Worm (Caenorhabditis elegans) whole organism, L2 larva: ENCODE data around the gene F28F8.9.

Experiments used
- C34F6.9 ChIP-seq: fragments of 150-350 bp; optimal IDR thresholded peaks from 2 replicates; lab custom pipeline; 2014; ENCODE audit warnings: missing biosample characterization, missing genetic modification characterization
- F13H6.1 ChIP-seq: sonication (generic microtip); optimal IDR thresholded peaks from 2 replicates; lab custom pipeline; 2016; ENCODE audit warnings: missing genetic modification characterization, missing compliant biosample characterization
- R02D3.7 ChIP-seq: fragments of 150-350 bp; optimal IDR thresholded peaks from 2 replicates; lab custom pipeline; 2014; ENCODE audit warnings: missing biosample characterization, missing genetic modification characterization
- Y55F3AM.14 ChIP-seq: fragments of 200-800 bp; sonication (Bioruptor generic); optimal IDR thresholded peaks from 2 replicates; lab custom pipeline; 2018; ENCODE audit warnings: mild to moderate bottlenecking, missing genetic modification characterization, missing compliant biosample characterization
- ZK546.5 ChIP-seq: sonication (generic microtip); optimal IDR thresholded peaks from 2 replicates; lab custom pipeline; 2017; ENCODE audit warnings: missing biosample characterization, missing genetic modification characterization
- alr-1 ChIP-seq: fragments of 150-350 bp; optimal IDR thresholded peaks from 2 replicates; lab custom pipeline; 2014; ENCODE audit warnings: missing biosample characterization, missing genetic modification characterization
- aly-2 ChIP-seq: fragments of 150-350 bp; optimal IDR thresholded peaks from 2 replicates; lab custom pipeline; 2014; ENCODE audit warnings: missing biosample characterization, missing genetic modification characterization
- ama-1 ChIP-seq: fragments of 150-350 bp; optimal IDR thresholded peaks from 2 replicates; lab custom pipeline; 2018; ENCODE audit warnings: inconsistent platforms
- blmp-1 ChIP-seq: sonication (generic microtip); optimal IDR thresholded peaks from 2 replicates; lab custom pipeline; 2017; ENCODE audit warnings: missing genetic modification characterization, mild to moderate bottlenecking, missing compliant biosample characterization, antibody characterized with exemption, moderate library complexity; ENCODE audit not compliant: insufficient read depth
- ceh-16 ChIP-seq: fragments of 150-350 bp; optimal IDR thresholded peaks from 2 replicates; lab custom pipeline; 2014; ENCODE audit warnings: missing biosample characterization, missing genetic modification characterization
- ceh-82 ChIP-seq: fragments of 150-350 bp; optimal IDR thresholded peaks from 2 replicates; lab custom pipeline; 2014; ENCODE audit warnings: missing biosample characterization, missing genetic modification characterization
- crh-2 ChIP-seq: sonication (generic microtip); optimal IDR thresholded peaks from 2 replicates; lab custom pipeline; 2017; ENCODE audit warnings: missing biosample characterization, missing genetic modification characterization
- dmd-4 ChIP-seq: sonication (generic microtip); optimal IDR thresholded peaks from 2 replicates; lab custom pipeline; 2017; ENCODE audit warnings: missing biosample characterization, missing genetic modification characterization
- egl-27 ChIP-seq: sonication (generic microtip); optimal IDR thresholded peaks from 3 replicates; lab custom pipeline; 2017; ENCODE audit warnings: missing biosample characterization, missing genetic modification reagents, missing genetic modification characterization
- elt-1 ChIP-seq: fragments of 150-350 bp; optimal IDR thresholded peaks from 2 replicates; lab custom pipeline; 2014; ENCODE audit warnings: missing biosample characterization, missing genetic modification characterization
- elt-3 ChIP-seq: sonication (generic microtip); optimal IDR thresholded peaks from 2 replicates; lab custom pipeline; 2017; ENCODE audit warnings: missing biosample characterization, missing genetic modification characterization
- fos-1 ChIP-seq: fragments of 150-350 bp; optimal IDR thresholded peaks from 2 replicates; lab custom pipeline; 2014; ENCODE audit warnings: missing biosample characterization, missing genetic modification characterization
- gmeb-1 ChIP-seq: fragments of 150-350 bp; optimal IDR thresholded peaks from 2 replicates; lab custom pipeline; 2014; ENCODE audit warnings: missing biosample characterization, missing genetic modification characterization
- lin-11 ChIP-seq: fragments of 150-350 bp; sonication (generic microtip); optimal IDR thresholded peaks from 2 replicates; lab custom pipeline; 2014; ENCODE audit warnings: missing biosample characterization, missing genetic modification characterization, inconsistent platforms, mixed read lengths
- lin-13 ChIP-seq: fragments of 150-350 bp; optimal IDR thresholded peaks from 2 replicates; lab custom pipeline; 2014; ENCODE audit warnings: missing biosample characterization, missing genetic modification reagents, missing genetic modification characterization
- lin-39 ChIP-seq: fragments of 150-350 bp; optimal IDR thresholded peaks from 2 replicates; lab custom pipeline; 2014; ENCODE audit warnings: missing biosample characterization, missing genetic modification reagents, missing genetic modification characterization
- lsy-2 ChIP-seq, 2 experiments: fragments of 150-350 bp in 1 of 2; sonication (generic microtip) in 1 of 2; optimal IDR thresholded peaks; 2 replicates each; lab custom pipeline; 2014 to 2017; ENCODE audit warnings: missing biosample characterization in 2 of 2, missing genetic modification characterization in 2 of 2
- mab-5 ChIP-seq: fragments of 150-350 bp; optimal IDR thresholded peaks from 2 replicates; lab custom pipeline; 2014; ENCODE audit warnings: missing biosample characterization, missing genetic modification characterization
- mbf-1 ChIP-seq: sonication (generic microtip); optimal IDR thresholded peaks from 2 replicates; lab custom pipeline; 2017; ENCODE audit warnings: missing biosample characterization, missing genetic modification characterization
- mdl-1 ChIP-seq, 2 experiments: fragments of 150-350 bp in 1 of 2; sonication (generic microtip) in 1 of 2; optimal IDR thresholded peaks; 2 replicates each; lab custom pipeline; 2017; ENCODE audit warnings: missing biosample characterization in 2 of 2, missing genetic modification characterization in 2 of 2
- nhr-10 ChIP-seq: sonication (generic microtip); optimal IDR thresholded peaks from 2 replicates; lab custom pipeline; 2017; ENCODE audit warnings: missing biosample characterization, missing genetic modification characterization
- nhr-11 ChIP-seq: fragments of 150-350 bp; optimal IDR thresholded peaks from 2 replicates; lab custom pipeline; 2014; ENCODE audit warnings: missing biosample characterization, missing genetic modification characterization
- nhr-12 ChIP-seq: fragments of 150-350 bp; optimal IDR thresholded peaks from 2 replicates; lab custom pipeline; 2014; ENCODE audit warnings: missing biosample characterization, missing genetic modification characterization
- nhr-129 ChIP-seq: fragments of 150-350 bp; optimal IDR thresholded peaks from 2 replicates; lab custom pipeline; 2014; ENCODE audit warnings: missing biosample characterization, missing genetic modification characterization
- nhr-21 ChIP-seq: fragments of 150-350 bp; optimal IDR thresholded peaks from 2 replicates; lab custom pipeline; 2014; ENCODE audit warnings: missing biosample characterization, missing genetic modification characterization
- nhr-23 ChIP-seq: fragments of 150-350 bp; optimal IDR thresholded peaks from 2 replicates; lab custom pipeline; 2014; ENCODE audit warnings: missing biosample characterization, missing genetic modification reagents, missing genetic modification characterization
- nhr-237 ChIP-seq: fragments of 150-350 bp; optimal IDR thresholded peaks from 2 replicates; lab custom pipeline; 2014; ENCODE audit warnings: missing biosample characterization, missing genetic modification characterization
- nhr-25 ChIP-seq: fragments of 150-350 bp; sonication (generic microtip); optimal IDR thresholded peaks from 3 replicates; lab custom pipeline; 2014; ENCODE audit warnings: missing biosample characterization, missing genetic modification characterization
- nhr-6 ChIP-seq: fragments of 150-350 bp; optimal IDR thresholded peaks from 2 replicates; lab custom pipeline; 2014; ENCODE audit warnings: missing biosample characterization, missing genetic modification characterization
- nhr-77 ChIP-seq: fragments of 150-350 bp; optimal IDR thresholded peaks from 2 replicates; lab custom pipeline; 2014; ENCODE audit warnings: missing biosample characterization, missing genetic modification characterization
- peb-1 ChIP-seq: fragments of 150-350 bp; optimal IDR thresholded peaks from 2 replicates; lab custom pipeline; 2014; ENCODE audit warnings: missing biosample characterization, missing genetic modification characterization
- sem-4 ChIP-seq: fragments of 150-350 bp; optimal IDR thresholded peaks from 2 replicates; lab custom pipeline; 2014; ENCODE audit warnings: missing biosample characterization, missing genetic modification reagents, missing genetic modification characterization
- skn-1 ChIP-seq: sonication (generic microtip); optimal IDR thresholded peaks from 2 replicates; lab custom pipeline; 2017; ENCODE audit warnings: missing biosample characterization, missing genetic modification characterization
- sma-3 ChIP-seq: sonication (generic microtip); optimal IDR thresholded peaks from 2 replicates; lab custom pipeline; 2016; ENCODE audit warnings: missing genetic modification reagents, missing genetic modification characterization, missing compliant biosample characterization
- sma-9 ChIP-seq, 2 experiments: fragments of 150-350 bp in 1 of 2; sonication (generic microtip) in 1 of 2; optimal IDR thresholded peaks; 2 replicates each; lab custom pipeline; 2014 to 2016; ENCODE audit warnings: missing genetic modification characterization in 2 of 2, mild to moderate bottlenecking in 1 of 2, missing biosample characterization in 1 of 2, missing compliant biosample characterization in 1 of 2, missing genetic modification reagents in 1 of 2, moderate library complexity in 1 of 2
- snpc-4 ChIP-seq: fragments of 150-350 bp; optimal IDR thresholded peaks from 2 replicates; lab custom pipeline; 2014; ENCODE audit warnings: missing biosample characterization, missing genetic modification characterization
- unc-39 ChIP-seq: fragments of 150-350 bp; optimal IDR thresholded peaks from 2 replicates; lab custom pipeline; 2014; ENCODE audit warnings: missing biosample characterization, missing genetic modification characterization
- unc-55 ChIP-seq: fragments of 150-350 bp; sonication (generic microtip); optimal IDR thresholded peaks from 3 replicates; lab custom pipeline; 2014; ENCODE audit warnings: missing biosample characterization, missing genetic modification reagents, missing genetic modification characterization
- unc-62 ChIP-seq: fragments of 150-350 bp; optimal IDR thresholded peaks from 2 replicates; lab custom pipeline; 2014; ENCODE audit warnings: missing biosample characterization, missing genetic modification reagents, missing genetic modification characterization
- zag-1 ChIP-seq: fragments of 150-350 bp; optimal IDR thresholded peaks from 2 replicates; lab custom pipeline; 2014; ENCODE audit warnings: missing biosample characterization, missing genetic modification characterization
- ztf-1 ChIP-seq: fragments of 200-800 bp; sonication (Bioruptor generic); conservative IDR thresholded peaks from 2 replicates; pipeline ENCODE4 v1.3.6; 2022; ENCODE audit warnings: missing genetic modification characterization, missing compliant biosample characterization
- ztf-11 ChIP-seq: sonication (generic microtip); optimal IDR thresholded peaks from 2 replicates; lab custom pipeline; 2017; ENCODE audit warnings: missing biosample characterization, missing genetic modification characterization
- ztf-4 ChIP-seq: fragments of 150-350 bp; optimal IDR thresholded peaks from 2 replicates; lab custom pipeline; 2014; ENCODE audit warnings: missing biosample characterization, missing genetic modification characterization

The F28F8.9 gene

ce11 chrV:15563985-15564384, 14.5 kb downstream of the F28F8.9 start:
- TF ChIP-seq elt-1 (no peak), nhr-237 (tag; lab: Kevin White, UChicago) (no peak), gmeb-1 (tag; lab: Kevin White, UChicago) (peak; percentile 38), unc-55 (no peak), peb-1 (tag; lab: Kevin White, UChicago) (no peak), skn-1 (no peak), nhr-77 (tag; lab: Kevin White, UChicago) (no peak), unc-39 (tag; lab: Kevin White, UChicago) (no peak), R02D3.7 (tag; lab: Kevin White, UChicago) (no peak), crh-2 (tag; lab: Kevin White, UChicago) (no peak), lin-39 (tag; lab: Kevin White, UChicago) (no peak), C34F6.9 (peak; percentile 41), F13H6.1 (tag; lab: Kevin White, UChicago) (peak; percentile 68), nhr-23 (tag; lab: Kevin White, UChicago) (no peak), blmp-1 (no peak), lin-13 (no peak), nhr-6 (no peak), nhr-129 (tag; lab: Kevin White, UChicago) (peak; percentile 76), ztf-1 (no peak), egl-27 (tag; lab: Kevin White, UChicago) (no peak), nhr-10 (tag; lab: Kevin White, UChicago) (no peak), ztf-11 (tag; lab: Kevin White, UChicago) (no peak), elt-3 (tag; lab: Kevin White, UChicago) (no peak), ceh-16 (no peak), fos-1 (tag; lab: Kevin White, UChicago) (peak; percentile 52), zag-1 (tag; lab: Kevin White, UChicago) (no peak), alr-1 (tag; lab: Kevin White, UChicago) (no peak), aly-2 (tag; lab: Kevin White, UChicago) (no peak), nhr-21 (tag; lab: Kevin White, UChicago) (peak; percentile 60), mbf-1 (tag; lab: Kevin White, UChicago) (no peak), nhr-12 (tag; lab: Kevin White, UChicago) (no peak), sma-3 (GFP tag; lab: Kevin White, UChicago) (no peak), sem-4 (tag; lab: Kevin White, UChicago) (no peak), sma-9 (GFP tag; optimal IDR thresholded peaks at IDR 0.05; lab: Kevin White, UChicago) (peak; percentile 95), sma-9 (tag; optimal IDR thresholded peaks at IDR 0.05; lab: Kevin White, UChicago) (no peak), Y55F3AM.14 (GFP tag; lab: Kevin White, UChicago) (no peak), nhr-11 (tag; lab: Kevin White, UChicago) (no peak), ztf-4 (tag; lab: Kevin White, UChicago) (no peak), mdl-1 (tag; optimal IDR thresholded peaks at IDR 0.05; lab: Kevin White, UChicago) (no peak), ama-1 (lab: Kevin White, UChicago) (no peak), mab-5 (tag; lab: Kevin White, UChicago) (no peak), dmd-4 (tag; lab: Kevin White, UChicago) (no peak), snpc-4 (tag; lab: Kevin White, UChicago) (no peak), lin-11 (tag; lab: Kevin White, UChicago) (no peak), ceh-82 (tag; lab: Kevin White, UChicago) (no peak), lsy-2 (tag; optimal IDR thresholded peaks at IDR 0.05; lab: Kevin White, UChicago) (peak in 1 of 2 experiments; percentile 49), ZK546.5 (tag; lab: Kevin White, UChicago) (no peak), nhr-25 (tag; lab: Kevin White, UChicago) (no peak), unc-62 (no peak)
- TF ChIP-seq, all 48 proteins: peak for 8
